Fruit fly (Drosophila melanogaster) whole organism, pupa: Measurements from ENCODE around the gene Rel.

Experiments used
- CG10348 ChIP-seq: fragments of 200-800 bp; sonication (Bioruptor generic); IDR thresholded peaks from 2 replicates; pipeline ENCODE4 v1.3.6; 2022; ENCODE audit warnings: missing biosample characterization, missing genetic modification characterization
- CG12605 ChIP-seq: fragments of 200-800 bp; sonication (Bioruptor generic); IDR thresholded peaks from 2 replicates; pipeline ENCODE4 v1.3.6; 2022; ENCODE audit warnings: missing biosample characterization, missing genetic modification characterization
- CG13204 ChIP-seq: fragments of 200-800 bp; sonication (Bioruptor generic); optimal IDR thresholded peaks from 2 replicates; lab custom pipeline; 2018; ENCODE audit warnings: missing biosample characterization, mild to moderate bottlenecking, missing genetic modification characterization, moderate library complexity
- CG14655 ChIP-seq: fragments of 200-800 bp; sonication (Bioruptor generic); optimal IDR thresholded peaks from 3 replicates; lab custom pipeline; 2017; ENCODE audit warnings: mild to moderate bottlenecking, missing biosample characterization, missing genetic modification reagents, missing genetic modification characterization
- CG15710 ChIP-seq: fragments of 200-800 bp; sonication (Bioruptor generic); optimal IDR thresholded peaks from 2 replicates; lab custom pipeline; 2018; ENCODE audit warnings: missing biosample characterization, mild to moderate bottlenecking, missing genetic modification characterization, moderate library complexity
- CG17806 ChIP-seq: fragments of 200-800 bp; sonication (Bioruptor generic); optimal IDR thresholded peaks from 2 replicates; lab custom pipeline; 2018; ENCODE audit warnings: missing biosample characterization, mild to moderate bottlenecking, missing genetic modification characterization, moderate library complexity
- CG32121 ChIP-seq: fragments of 200-800 bp; sonication (Bioruptor generic); IDR thresholded peaks from 2 replicates; pipeline ENCODE4 v1.3.6; 2022; ENCODE audit warnings: missing biosample characterization, missing genetic modification characterization
- CG34367 ChIP-seq: fragments of 200-800 bp; sonication (Bioruptor generic); optimal IDR thresholded peaks from 2 replicates; lab custom pipeline; 2018; ENCODE audit warnings: missing biosample characterization, mild to moderate bottlenecking, missing genetic modification characterization
- CG4496 ChIP-seq: fragments of 200-800 bp; sonication (Bioruptor generic); IDR thresholded peaks from 3 replicates; pipeline ENCODE4 v1.3.6; 2022; ENCODE audit warnings: missing biosample characterization, missing genetic modification characterization
- CG8159 ChIP-seq: fragments of 200-800 bp; sonication (Bioruptor generic); optimal IDR thresholded peaks from 3 replicates; lab custom pipeline; 2018; ENCODE audit warnings: missing biosample characterization, mild to moderate bottlenecking, missing genetic modification characterization, moderate library complexity
- CG8301 ChIP-seq: fragments of 200-800 bp; sonication (Bioruptor generic); optimal IDR thresholded peaks from 2 replicates; lab custom pipeline; 2018; ENCODE audit warnings: missing biosample characterization, mild to moderate bottlenecking, missing genetic modification characterization
- CG9948 ChIP-seq: fragments of 200-800 bp; sonication (Bioruptor generic); optimal IDR thresholded peaks from 2 replicates; lab custom pipeline; 2018; ENCODE audit warnings: missing biosample characterization, mild to moderate bottlenecking, missing genetic modification characterization, moderate library complexity
- D1 ChIP-seq: fragments of 200-800 bp; sonication (Bioruptor generic); optimal IDR thresholded peaks from 2 replicates; lab custom pipeline; 2018; ENCODE audit warnings: missing biosample characterization, mild to moderate bottlenecking, missing genetic modification characterization, moderate library complexity
- EcR ChIP-seq: fragments of 200-800 bp; sonication (Bioruptor generic); optimal IDR thresholded peaks from 3 replicates; lab custom pipeline; 2019; ENCODE audit warnings: missing biosample characterization, missing genetic modification characterization, mild to moderate bottlenecking, moderate library complexity, missing genetic modification reagents
- Ets98B ChIP-seq: fragments of 200-800 bp; sonication (Bioruptor generic); IDR thresholded peaks from 2 replicates; pipeline ENCODE4 v1.3.6; 2022; ENCODE audit warnings: missing biosample characterization, missing genetic modification characterization
- Pif1A ChIP-seq: fragments of 200-800 bp; sonication (Bioruptor generic); optimal IDR thresholded peaks from 3 replicates; lab custom pipeline; 2016; ENCODE audit warnings: missing biosample characterization, missing genetic modification characterization
- Pif1B ChIP-seq: fragments of 200-800 bp; sonication (Bioruptor generic); optimal IDR thresholded peaks from 3 replicates; lab custom pipeline; 2016; ENCODE audit warnings: missing biosample characterization, missing genetic modification characterization
- Snoo ChIP-seq: fragments of 200-800 bp; sonication (Bioruptor generic); optimal IDR thresholded peaks from 3 replicates; lab custom pipeline; 2017; ENCODE audit warnings: missing biosample characterization, mild to moderate bottlenecking, missing genetic modification characterization, inconsistent platforms
- fd96Ca ChIP-seq: fragments of 200-800 bp; sonication (Bioruptor generic); IDR thresholded peaks from 3 replicates; pipeline ENCODE4 v1.3.6; 2022; ENCODE audit warnings: missing biosample characterization, missing genetic modification characterization
- gl ChIP-seq: fragments of 200-800 bp; sonication (Bioruptor generic); optimal IDR thresholded peaks from 2 replicates; lab custom pipeline; 2018; ENCODE audit warnings: missing biosample characterization, mild to moderate bottlenecking, missing genetic modification characterization
- rn ChIP-seq: fragments of 200-800 bp; sonication (Bioruptor generic); IDR thresholded peaks from 2 replicates; pipeline ENCODE4 v1.3.6; 2022; ENCODE audit warnings: missing biosample characterization, missing genetic modification characterization

Rel gene

DNA sequence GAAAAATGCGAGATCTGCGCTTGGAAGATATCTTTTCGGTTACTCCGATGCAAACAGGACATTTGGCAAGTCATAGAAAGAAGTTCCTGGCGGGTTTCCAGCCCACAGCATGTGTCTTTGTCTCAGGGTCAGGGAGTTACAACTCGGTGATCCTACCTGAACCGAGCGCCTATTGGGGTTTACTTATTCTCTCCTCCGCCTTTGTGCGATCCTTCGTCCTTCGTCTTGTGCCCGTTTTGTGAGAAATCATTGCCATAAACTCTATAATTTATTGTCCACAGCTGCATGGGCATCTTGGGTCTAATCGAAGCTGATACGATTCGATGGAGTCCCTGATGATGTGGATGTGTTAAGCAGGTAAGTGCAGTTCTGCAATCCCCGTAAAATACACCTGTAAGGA lies 9.8 kb downstream of the Rel start:
- TF ChIP-seq CG10348 (GFP tag; lab: Robert Waterston, UW) (no peak), CG4496 (GFP tag; lab: Robert Waterston, UW) (no peak), Snoo (tag; lab: Kevin White, UChicago) (no peak), Ets98B (no peak), CG8301 (tag; lab: Kevin White, UChicago) (no peak), CG8159 (tag; lab: Kevin White, UChicago) (no peak), rn (no peak), CG34367 (tag; lab: Kevin White, UChicago) (no peak), fd96Ca (GFP tag; lab: Robert Waterston, UW) (no peak)
- TF ChIP-seq, all 21 proteins: peak for 0

DNA sequence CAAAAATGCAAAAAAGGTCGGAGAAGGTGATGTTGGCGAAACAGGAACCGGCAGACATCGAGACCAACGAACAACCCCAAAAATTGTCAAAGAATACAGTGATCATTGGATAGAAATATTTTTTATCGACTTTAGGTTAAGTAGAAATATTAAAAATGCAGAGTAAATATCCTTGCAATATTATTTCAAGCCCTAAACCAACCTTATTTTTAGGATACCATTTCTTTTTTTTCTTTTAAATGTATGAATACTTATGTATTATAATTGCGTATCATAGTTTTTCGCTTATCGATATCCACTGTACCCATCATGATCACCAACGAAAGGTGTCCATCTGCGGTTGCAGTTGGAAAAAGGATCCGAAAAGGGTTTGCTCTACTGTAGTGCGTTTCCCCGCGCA lies 12.5 kb downstream of the Rel start:
- no peak for TF ChIP-seq CG8301 (tag; lab: Kevin White, UChicago)
- no peak for TF ChIP-seq EcR
- no peak for TF ChIP-seq CG4496 (GFP tag; lab: Robert Waterston, UW)
- TF ChIP-seq Pif1B (GFP tag; lab: Kevin White, UChicago): no peak

DNA sequence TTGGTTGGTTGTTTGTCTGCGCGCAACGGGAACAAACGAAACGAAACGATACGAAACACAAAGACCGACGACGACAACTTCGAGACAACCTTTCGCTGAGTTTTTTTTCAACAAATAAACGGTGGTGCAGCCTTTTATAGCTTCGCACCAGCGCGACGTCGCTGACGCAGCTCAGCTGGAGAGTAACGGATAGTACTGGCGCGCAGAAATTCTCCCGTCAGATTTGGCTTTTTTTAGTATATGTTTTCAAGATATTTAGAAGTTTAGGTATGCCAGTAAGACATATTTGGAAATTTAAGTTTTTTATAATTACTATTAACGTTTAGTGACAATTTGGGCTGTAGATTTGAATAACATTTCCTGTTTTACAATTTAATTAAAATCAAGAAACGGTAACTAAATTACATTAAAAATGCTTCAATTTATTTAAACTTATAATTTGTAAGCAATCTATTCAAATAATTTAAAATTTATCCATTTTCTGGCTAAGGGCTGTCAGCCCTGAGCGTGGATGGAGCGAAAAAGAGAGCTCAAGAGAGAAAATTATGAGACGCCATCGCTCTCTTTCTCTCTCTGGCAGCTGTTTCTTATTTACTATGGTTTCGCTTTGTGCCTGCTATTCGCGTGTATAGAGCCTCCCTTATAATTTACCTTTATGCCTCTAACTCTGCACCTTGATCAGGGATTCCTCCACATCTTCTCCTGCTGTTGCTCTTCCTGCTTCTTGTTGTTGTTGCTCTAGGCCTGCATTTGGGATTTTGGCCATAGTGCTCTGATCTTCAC lies 14.0 kb downstream of the Rel start:
- TF ChIP-seq EcR (peak; percentile 15), CG12605 (GFP tag; lab: Robert Waterston, UW) (0 out of 2 replicates have a peak, but pooled peaks have one; percentile 18), CG32121 (GFP tag; lab: Robert Waterston, UW) (peak; percentile 83), Pif1A (peak; percentile 82), Ets98B (no peak; the same call in 1 of the 2 replicates), CG4496 (GFP tag; lab: Robert Waterston, UW) (peak; percentile 67; the same call in 1 of the 3 replicates), gl (tag; lab: Kevin White, UChicago) (peak; percentile 59), CG17806 (tag; lab: Kevin White, UChicago) (peak; percentile 78), D1 (tag; lab: Kevin White, UChicago) (peak; percentile 88), CG34367 (tag; lab: Kevin White, UChicago) (peak; percentile 81), CG14655 (peak; percentile 91), CG13204 (GFP tag; lab: Kevin White, UChicago) (peak; percentile 70), CG10348 (GFP tag; lab: Robert Waterston, UW) (0 out of 2 replicates have a peak, but pooled peaks have one; percentile 16), CG9948 (tag; lab: Kevin White, UChicago) (peak; percentile 88), fd96Ca (GFP tag; lab: Robert Waterston, UW) (peak; percentile 44; the same call in 1 of the 3 replicates), CG15710 (peak; percentile 90), Pif1B (GFP tag; lab: Kevin White, UChicago) (peak; percentile 79), CG8159 (tag; lab: Kevin White, UChicago) (peak; percentile 94), rn (no peak), Snoo (tag; lab: Kevin White, UChicago) (peak; percentile 84), CG8301 (tag; lab: Kevin White, UChicago) (peak; percentile 89)

DNA sequence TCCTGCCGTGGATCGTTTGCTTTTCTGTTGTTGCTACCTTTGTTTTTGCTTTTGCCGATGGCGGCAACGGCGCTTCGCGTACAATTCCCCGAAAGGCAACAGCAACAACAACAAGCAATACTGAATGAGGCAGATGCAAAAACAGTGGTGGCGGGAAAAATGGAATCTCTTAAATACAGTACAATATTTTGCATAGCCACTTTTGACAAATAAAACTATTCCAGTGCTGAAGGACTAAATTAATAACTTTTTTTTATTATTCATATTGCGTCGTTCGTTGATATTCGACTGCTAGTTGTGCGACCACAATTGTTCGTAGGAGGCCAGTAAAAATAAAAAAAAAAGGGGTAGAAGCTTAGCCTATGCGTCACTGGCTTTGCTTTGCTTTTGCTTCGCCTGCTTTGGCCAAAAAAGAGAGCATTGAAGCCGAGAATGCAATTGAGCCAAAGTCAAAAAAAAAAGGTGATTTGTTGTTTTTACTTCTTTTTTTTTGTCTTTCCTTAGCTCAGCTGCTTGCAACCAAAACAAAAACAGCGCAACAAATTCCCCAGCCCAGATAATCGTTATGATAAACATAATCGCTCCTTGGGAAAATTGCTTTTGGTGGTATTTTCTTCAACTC lies 15.9 kb downstream of the Rel start:
- peak; percentile 99 for TF ChIP-seq Pif1A
- peak; percentile 81 for TF ChIP-seq EcR
- TF ChIP-seq CG14655: peak; percentile 99
- peak; percentile 98 for TF ChIP-seq CG9948 (tag; lab: Kevin White, UChicago)
- peak; percentile 99 for TF ChIP-seq CG4496 (GFP tag; lab: Robert Waterston, UW)
- TF ChIP-seq CG17806 (tag; lab: Kevin White, UChicago): peak; percentile 99
- TF ChIP-seq rn: peak; percentile 98
- TF ChIP-seq CG15710: peak; percentile 99
- peak; percentile 99 for TF ChIP-seq CG34367 (tag; lab: Kevin White, UChicago)
- TF ChIP-seq CG8159 (tag; lab: Kevin White, UChicago): peak; percentile 98
- peak; percentile 97 for TF ChIP-seq Snoo (tag; lab: Kevin White, UChicago)
- peak; percentile 99 for TF ChIP-seq Pif1B (GFP tag; lab: Kevin White, UChicago)
- TF ChIP-seq fd96Ca (GFP tag; lab: Robert Waterston, UW): peak; percentile 99
- TF ChIP-seq CG8301 (tag; lab: Kevin White, UChicago): peak; percentile 99
- TF ChIP-seq CG12605 (GFP tag; lab: Robert Waterston, UW): peak; percentile 99
- peak; percentile 99 for TF ChIP-seq D1 (tag; lab: Kevin White, UChicago)
- peak; percentile 99 for TF ChIP-seq CG32121 (GFP tag; lab: Robert Waterston, UW)
- peak; percentile 95 for TF ChIP-seq CG10348 (GFP tag; lab: Robert Waterston, UW)
- peak; percentile 97 for TF ChIP-seq CG13204 (GFP tag; lab: Kevin White, UChicago)
- peak; percentile 99 for TF ChIP-seq Ets98B
- TF ChIP-seq gl (tag; lab: Kevin White, UChicago): peak; percentile 98

DNA sequence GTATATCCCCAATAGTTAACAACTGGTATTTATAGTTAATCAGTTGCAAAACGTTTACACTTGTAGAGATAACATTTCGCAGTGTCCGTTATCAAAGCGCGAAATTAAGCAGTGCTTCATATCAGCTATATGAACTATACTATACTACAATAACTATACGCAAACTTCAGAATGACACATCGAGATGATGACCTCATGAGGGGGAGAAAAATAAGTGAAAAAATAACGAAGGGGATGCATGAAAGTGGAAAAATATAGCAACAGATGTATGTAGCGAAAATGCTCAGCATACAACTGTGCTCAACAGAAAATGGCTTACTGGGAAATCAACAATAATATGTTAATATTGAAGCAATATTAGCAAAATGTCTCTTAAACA lies 17.0 kb downstream of the Rel start:
- peak; percentile 11 for TF ChIP-seq EcR
- TF ChIP-seq CG12605 (GFP tag; lab: Robert Waterston, UW): no peak
